Fruit fly (Drosophila melanogaster) whole organism, embryonic: Measurements from ENCODE around the gene CG7601.

Experiments
- Ada2b ChIP-seq: fragments of 200-800 bp; sonication (Bioruptor generic); IDR thresholded peaks from 2 replicates; pipeline ENCODE4 v1.3.6; 2022; ENCODE audit warnings: missing biosample characterization, missing genetic modification characterization
- Aef1 ChIP-seq: fragments of 200-800 bp; sonication (Bioruptor generic); IDR thresholded peaks from 3 replicates; pipeline ENCODE4 v1.3.6; 2022; ENCODE audit warnings: missing biosample characterization, missing genetic modification characterization
- CG10565 ChIP-seq: fragments of 200-800 bp; sonication (Bioruptor generic); optimal IDR thresholded peaks from 3 replicates; lab custom pipeline; 2016; ENCODE audit warnings: missing biosample characterization, mild to moderate bottlenecking, missing genetic modification characterization
- CG10959 ChIP-seq: fragments of 200-800 bp; sonication (Bioruptor generic); IDR thresholded peaks from 2 replicates; pipeline ENCODE4 v1.3.6; 2022; ENCODE audit warnings: missing biosample characterization, missing genetic modification characterization
- CG11093 ChIP-seq: fragments of 200-800 bp; sonication (Bioruptor generic); IDR thresholded peaks from 3 replicates; pipeline ENCODE4 v1.3.6; 2022; ENCODE audit warnings: missing biosample characterization, missing genetic modification characterization
- CG11504 ChIP-seq: fragments of 200-800 bp; sonication (Bioruptor generic); optimal IDR thresholded peaks from 3 replicates; lab custom pipeline; 2019; ENCODE audit warnings: missing biosample characterization, mild to moderate bottlenecking, missing genetic modification characterization, moderate library complexity
- CG12104 ChIP-seq: fragments of 200-800 bp; sonication (Bioruptor generic); optimal IDR thresholded peaks from 3 replicates; lab custom pipeline; 2016; ENCODE audit warnings: missing biosample characterization, missing genetic modification characterization
- CG12219 ChIP-seq: fragments of 200-800 bp; sonication (Bioruptor generic); optimal IDR thresholded peaks from 3 replicates; lab custom pipeline; 2018; ENCODE audit warnings: missing biosample characterization, mild to moderate bottlenecking, missing genetic modification characterization
- CG1529 ChIP-seq: fragments of 200-800 bp; sonication (Bioruptor generic); optimal IDR thresholded peaks from 3 replicates; lab custom pipeline; 2018; ENCODE audit warnings: missing biosample characterization, missing genetic modification characterization
- CG15514 ChIP-seq: fragments of 200-800 bp; sonication (Bioruptor generic); optimal IDR thresholded peaks from 3 replicates; lab custom pipeline; 2017; ENCODE audit warnings: missing biosample characterization, missing genetic modification characterization, mild to moderate bottlenecking, moderate library complexity, missing genetic modification reagents
- CG1647 ChIP-seq: fragments of 200-800 bp; sonication (Bioruptor generic); optimal IDR thresholded peaks from 3 replicates; lab custom pipeline; 2016; ENCODE audit warnings: missing biosample characterization, missing genetic modification characterization
- CG18599 ChIP-seq: fragments of 200-800 bp; sonication (Bioruptor generic); optimal IDR thresholded peaks from 3 replicates; lab custom pipeline; 2017; ENCODE audit warnings: missing biosample characterization, missing genetic modification characterization, mild to moderate bottlenecking, moderate library complexity, missing genetic modification reagents
- CG2202 ChIP-seq: fragments of 200-800 bp; sonication (Bioruptor generic); optimal IDR thresholded peaks from 2 replicates; lab custom pipeline; 2018; ENCODE audit warnings: missing biosample characterization, mild to moderate bottlenecking, missing genetic modification characterization
- CG3163 ChIP-seq: fragments of 200-800 bp; sonication (Bioruptor generic); optimal IDR thresholded peaks from 3 replicates; lab custom pipeline; 2016; ENCODE audit warnings: missing biosample characterization, missing genetic modification characterization
- CG3281 ChIP-seq: fragments of 200-800 bp; sonication (Bioruptor generic); optimal IDR thresholded peaks from 3 replicates; lab custom pipeline; 2017; ENCODE audit warnings: missing biosample characterization, mild to moderate bottlenecking, missing genetic modification characterization
- CG3995 ChIP-seq: fragments of 200-800 bp; sonication (Bioruptor generic); optimal IDR thresholded peaks from 3 replicates; lab custom pipeline; 2016; ENCODE audit warnings: missing biosample characterization, missing genetic modification characterization
- CG4730 ChIP-seq: fragments of 200-800 bp; sonication (Bioruptor generic); IDR thresholded peaks from 2 replicates; pipeline ENCODE4 v1.3.6; 2022; ENCODE audit warnings: missing biosample characterization, missing genetic modification characterization
- CG4820 ChIP-seq: fragments of 200-800 bp; sonication (Bioruptor generic); optimal IDR thresholded peaks from 3 replicates; lab custom pipeline; 2016; ENCODE audit warnings: missing biosample characterization, missing genetic modification characterization
- CG6254 ChIP-seq: fragments of 200-800 bp; sonication (Bioruptor generic); optimal IDR thresholded peaks from 3 replicates; lab custom pipeline; 2017; ENCODE audit warnings: mild to moderate bottlenecking, missing biosample characterization, missing genetic modification reagents, missing genetic modification characterization
- CG7745 ChIP-seq: fragments of 200-800 bp; sonication (Bioruptor generic); optimal IDR thresholded peaks from 2 replicates; lab custom pipeline; 2018; ENCODE audit warnings: missing biosample characterization, mild to moderate bottlenecking, missing genetic modification characterization, moderate library complexity
- CG7928 ChIP-seq: fragments of 200-800 bp; sonication (Bioruptor generic); optimal IDR thresholded peaks from 2 replicates; lab custom pipeline; 2017; ENCODE audit warnings: missing biosample characterization, mild to moderate bottlenecking, missing genetic modification characterization
- CG8388 ChIP-seq: fragments of 200-800 bp; sonication (Bioruptor generic); optimal IDR thresholded peaks from 2 replicates; lab custom pipeline; 2019; ENCODE audit warnings: missing biosample characterization, mild to moderate bottlenecking, missing genetic modification characterization, moderate library complexity
- CG9817 ChIP-seq: fragments of 200-800 bp; sonication (Bioruptor generic); optimal IDR thresholded peaks from 2 replicates; lab custom pipeline; 2018; ENCODE audit warnings: missing biosample characterization, mild to moderate bottlenecking, missing genetic modification characterization, moderate library complexity
- CG9932 ChIP-seq: fragments of 200-800 bp; sonication (Bioruptor generic); IDR thresholded peaks from 2 replicates; pipeline ENCODE4 v1.3.6; 2022; ENCODE audit warnings: missing biosample characterization, missing genetic modification characterization
- CHES-1-like ChIP-seq: fragments of 200-800 bp; sonication (Bioruptor generic); optimal IDR thresholded peaks from 2 replicates; lab custom pipeline; 2016; ENCODE audit warnings: missing biosample characterization, missing genetic modification characterization
- CoRest ChIP-seq: fragments of 200-800 bp; sonication (Bioruptor generic); optimal IDR thresholded peaks from 3 replicates; lab custom pipeline; 2018; ENCODE audit warnings: missing biosample characterization, mild to moderate bottlenecking, missing genetic modification characterization, moderate library complexity
- Ets65A ChIP-seq: fragments of 200-800 bp; sonication (Bioruptor generic); peaks from one replicate; lab custom pipeline; 2016; ENCODE audit warnings: missing biosample characterization, missing genetic modification characterization
- GATAe ChIP-seq: fragments of 200-800 bp; sonication (Bioruptor generic); conservative IDR thresholded peaks from 2 replicates; pipeline ENCODE4 v1.3.6; 2022; ENCODE audit warnings: missing biosample characterization, missing genetic modification characterization
- HLH4C ChIP-seq: fragments of 200-800 bp; sonication (Bioruptor generic); IDR thresholded peaks from 3 replicates; pipeline ENCODE4 v1.3.6; 2022; ENCODE audit warnings: missing biosample characterization, missing genetic modification characterization; ENCODE audit not compliant: partially characterized antibody
- Mad ChIP-seq: fragments of 200-800 bp; sonication (Bioruptor generic); optimal IDR thresholded peaks from 2 replicates; lab custom pipeline; 2016; ENCODE audit warnings: missing biosample characterization, missing genetic modification characterization
- Mrtf ChIP-seq: fragments of 200-800 bp; sonication (Bioruptor generic); IDR thresholded peaks from 3 replicates; pipeline ENCODE4 v1.3.6; 2022; ENCODE audit warnings: missing biosample characterization, missing genetic modification characterization
- NFAT ChIP-seq: fragments of 200-800 bp; sonication (Bioruptor generic); IDR thresholded peaks from 2 replicates; pipeline ENCODE4 v1.3.6; 2022; ENCODE audit warnings: missing biosample characterization, missing genetic modification characterization
- Taf1 ChIP-seq: fragments of 200-800 bp; sonication (Bioruptor generic); IDR thresholded peaks from 2 replicates; pipeline ENCODE4 v1.3.6; 2022; ENCODE audit warnings: missing biosample characterization, missing genetic modification characterization
- Tbp ChIP-seq: fragments of >200 bp; optimal IDR thresholded peaks from 2 replicates; lab custom pipeline; 2018; ENCODE audit warnings: missing biosample characterization, missing genetic modification characterization
- ara ChIP-seq: fragments of 200-800 bp; sonication (Bioruptor generic); IDR thresholded peaks from 2 replicates; pipeline ENCODE4 v1.3.6; 2022; ENCODE audit warnings: missing biosample characterization, missing genetic modification characterization
- bab2 ChIP-seq: fragments of 200-800 bp; sonication (Bioruptor generic); optimal IDR thresholded peaks from 2 replicates; lab custom pipeline; 2016; ENCODE audit warnings: missing biosample characterization, missing genetic modification characterization
- cato ChIP-seq: fragments of 200-800 bp; sonication (Bioruptor generic); optimal IDR thresholded peaks from 2 replicates; lab custom pipeline; 2016; ENCODE audit warnings: missing biosample characterization, missing genetic modification characterization, borderline replicate concordance
- chinmo ChIP-seq: fragments of 200-800 bp; sonication (Bioruptor generic); IDR thresholded peaks from 4 replicates; pipeline ENCODE4 v1.3.6; 2022; ENCODE audit warnings: missing biosample characterization, missing genetic modification characterization; ENCODE audit not compliant: partially characterized antibody
- dati ChIP-seq: fragments of 200-800 bp; sonication (Bioruptor generic); IDR thresholded peaks from 2 replicates; pipeline ENCODE4 v1.3.6; 2022; ENCODE audit warnings: missing biosample characterization, missing genetic modification characterization
- dimm ChIP-seq: fragments of 200-800 bp; sonication (Bioruptor generic); IDR thresholded peaks from 2 replicates; pipeline ENCODE4 v1.3.6; 2022; ENCODE audit warnings: missing biosample characterization, missing genetic modification characterization
- ewg ChIP-seq: fragments of 200-800 bp; sonication (Bioruptor generic); optimal IDR thresholded peaks from 3 replicates; lab custom pipeline; 2017; ENCODE audit warnings: mild to moderate bottlenecking, missing biosample characterization, missing genetic modification reagents, missing genetic modification characterization
- fd96Cb ChIP-seq: fragments of 200-800 bp; sonication (Bioruptor generic); optimal IDR thresholded peaks from 2 replicates; lab custom pipeline; 2018; ENCODE audit warnings: missing biosample characterization, mild to moderate bottlenecking, missing genetic modification characterization, moderate library complexity
- jigr1 ChIP-seq: fragments of 200-800 bp; sonication (Bioruptor generic); IDR thresholded peaks from 3 replicates; pipeline ENCODE4 v1.3.6; 2022; ENCODE audit warnings: missing biosample characterization, missing genetic modification characterization
- lbe ChIP-seq: fragments of 200-800 bp; sonication (Bioruptor generic); optimal IDR thresholded peaks from 2 replicates; lab custom pipeline; 2016; ENCODE audit warnings: missing biosample characterization, mild to moderate bottlenecking, missing genetic modification characterization
- rib ChIP-seq: fragments of 200-800 bp; sonication (Bioruptor generic); IDR thresholded peaks from 2 replicates; pipeline ENCODE4 v1.3.6; 2022; ENCODE audit warnings: missing biosample characterization, missing genetic modification characterization
- schlank ChIP-seq: fragments of 200-800 bp; sonication (Bioruptor generic); optimal IDR thresholded peaks from 2 replicates; lab custom pipeline; 2018; ENCODE audit warnings: missing biosample characterization, mild to moderate bottlenecking, missing genetic modification characterization
- sens ChIP-seq: fragments of 200-800 bp; sonication (Bioruptor generic); peaks from one replicate; lab custom pipeline; 2016; ENCODE audit warnings: missing biosample characterization, missing genetic modification characterization
- trem ChIP-seq: fragments of 200-800 bp; optimal IDR thresholded peaks from 3 replicates; lab custom pipeline; 2019; ENCODE audit warnings: missing biosample characterization, mild to moderate bottlenecking, missing genetic modification characterization, moderate library complexity
- unpg ChIP-seq: fragments of 200-800 bp; sonication (Bioruptor generic); optimal IDR thresholded peaks from 3 replicates; lab custom pipeline; 2018; ENCODE audit warnings: missing biosample characterization, mild to moderate bottlenecking, missing genetic modification characterization, moderate library complexity
- vfl ChIP-seq: fragments of 200-800 bp; sonication (Bioruptor generic); optimal IDR thresholded peaks from 2 replicates; lab custom pipeline; 2016; ENCODE audit warnings: missing biosample characterization, missing genetic modification characterization
- wek ChIP-seq: fragments of 200-800 bp; sonication (Bioruptor generic); optimal IDR thresholded peaks from 3 replicates; lab custom pipeline; 2018; ENCODE audit warnings: missing biosample characterization, mild to moderate bottlenecking, missing genetic modification characterization, moderate library complexity
- zen ChIP-seq: fragments of 200-800 bp; sonication (Bioruptor generic); optimal IDR thresholded peaks from 3 replicates; lab custom pipeline; 2018; ENCODE audit warnings: missing biosample characterization, mild to moderate bottlenecking, missing genetic modification characterization, moderate library complexity

Gene CG7601

DNA sequence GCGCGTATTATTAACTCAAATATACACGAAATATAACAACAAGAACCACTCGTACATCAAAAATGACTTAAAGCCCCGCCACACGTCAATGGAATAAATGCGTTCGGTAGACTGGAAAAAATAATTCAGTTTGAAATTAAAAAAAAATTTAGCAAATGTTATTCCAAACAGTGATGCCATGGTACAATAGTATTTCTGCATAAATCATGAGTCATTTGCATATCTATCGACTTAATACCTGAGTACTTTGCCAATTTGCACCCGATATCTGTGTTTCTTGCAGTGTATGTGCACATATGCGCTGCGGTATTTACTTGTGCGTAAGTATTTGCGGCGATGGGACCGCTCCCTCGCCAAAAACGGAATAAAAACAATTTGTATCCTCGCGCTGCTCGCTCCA lies 26.6 kb upstream of the CG7601 start (continued):
- peak; percentile 44 for TF ChIP-seq unpg
- no peak for TF ChIP-seq CHES-1-like (GFP tag; lab: Kevin White, UChicago)
- no peak for TF ChIP-seq CG2202 (tag; lab: Kevin White, UChicago)
- no peak for TF ChIP-seq CG11093 (GFP tag; lab: Robert Waterston, UW)
- no peak for TF ChIP-seq ara
- peak; percentile 98 for TF ChIP-seq lbe (GFP tag; lab: Kevin White, UChicago)
- no peak for TF ChIP-seq CG8388
- no peak for TF ChIP-seq schlank (tag; lab: Kevin White, UChicago)
- TF ChIP-seq CG11504 (tag; lab: Kevin White, UChicago), result peak; percentile 52
- TF ChIP-seq CG9817, result no peak
- TF ChIP-seq CG6254 (GFP tag; lab: Kevin White, UChicago), result no peak
- no peak; the same call in 1 of the 2 replicates for TF ChIP-seq GATAe (GFP tag; lab: Robert Waterston, UW)
- no peak for TF ChIP-seq CoRest
- TF ChIP-seq Mad (GFP tag; lab: Kevin White, UChicago), result no peak
- no peak for TF ChIP-seq CG3281
- no peak for TF ChIP-seq Tbp (GFP tag; lab: Kevin White, UChicago)
- no peak for TF ChIP-seq jigr1 (GFP tag; lab: Robert Waterston, UW)
- TF ChIP-seq dati (GFP tag; lab: Robert Waterston, UW), result no peak
- no peak for TF ChIP-seq CG15514 (GFP tag; lab: Kevin White, UChicago)
- no peak for TF ChIP-seq CG10565 (GFP tag; lab: Kevin White, UChicago)
- no peak for TF ChIP-seq CG12219 (GFP tag; lab: Kevin White, UChicago)
- TF ChIP-seq CG4820 (GFP tag; lab: Kevin White, UChicago), result peak; percentile 26
- no peak for TF ChIP-seq HLH4C (GFP tag; lab: Robert Waterston, UW)
- TF ChIP-seq trem, result no peak
- TF ChIP-seq CG9932 (GFP tag; lab: Robert Waterston, UW), result no peak
- no peak for TF ChIP-seq wek (GFP tag; lab: Kevin White, UChicago)
- no peak for TF ChIP-seq CG1529 (GFP tag; lab: Kevin White, UChicago)
- TF ChIP-seq NFAT (GFP tag; lab: Robert Waterston, UW), result no peak
- no peak for TF ChIP-seq CG7745 (tag; lab: Kevin White, UChicago)
- TF ChIP-seq Aef1 (GFP tag; lab: Robert Waterston, UW), result peak; percentile 25; the same call in 1 of the 3 replicates
- no peak for TF ChIP-seq Taf1 (GFP tag; lab: Robert Waterston, UW)
- no peak for TF ChIP-seq ewg
- peak; percentile 88 for TF ChIP-seq sens (GFP tag; lab: Kevin White, UChicago)
- no peak for TF ChIP-seq CG10959 (GFP tag; lab: Robert Waterston, UW)
- TF ChIP-seq CG18599, result peak; percentile 21
- peak; percentile 20 for TF ChIP-seq zen (tag; lab: Kevin White, UChicago)
- no peak for TF ChIP-seq bab2 (GFP tag; lab: Kevin White, UChicago)
- TF ChIP-seq Mrtf (GFP tag; lab: Robert Waterston, UW), result 0 out of 3 replicates have a peak, but pooled peaks have one; percentile 41
- no peak for TF ChIP-seq rib
- no peak for TF ChIP-seq CG7928
- no peak for TF ChIP-seq cato (GFP tag; lab: Kevin White, UChicago)
- TF ChIP-seq dimm (GFP tag; lab: Robert Waterston, UW), result no peak
- TF ChIP-seq CG3163, result no peak
- TF ChIP-seq CG1647, result no peak
- no peak for TF ChIP-seq CG3995 (GFP tag; lab: Kevin White, UChicago)
- TF ChIP-seq Ada2b, result peak; percentile 53
- TF ChIP-seq chinmo (GFP tag; lab: Robert Waterston, UW), result no peak
- TF ChIP-seq CG12104 (GFP tag; lab: Kevin White, UChicago), result no peak
- no peak for TF ChIP-seq vfl (GFP tag; lab: Kevin White, UChicago)
- TF ChIP-seq Ets65A, result peak; percentile 1
- TF ChIP-seq CG4730, result no peak
- TF ChIP-seq fd96Cb (tag; lab: Kevin White, UChicago), result peak; percentile 33
